Worm (Caenorhabditis elegans): ENCODE data around the gene era-1.

The era-1 gene

ce11 chrV:6694668-6695067 is 8.2 kb upstream of the era-1 start, which contains the start of gene W02F12.8:
Gene W02F12.8, minus strand, starts transcription at chrV:6694768.
- TF ChIP-seq nhr-12 (tag; optimal IDR thresholded peaks at IDR 0.05) (no peak), ham-2 (GFP tag; optimal IDR thresholded peaks at IDR 0.05) (no peak), mab-5 (tag; optimal IDR thresholded peaks at IDR 0.05) (no peak), ztf-11 (tag; optimal IDR thresholded peaks at IDR 0.05) (no peak), drap-1 (GFP tag; optimal IDR thresholded peaks at IDR 0.05) (no peak), unc-120 (tag; optimal IDR thresholded peaks at IDR 0.05; ENCODE audit: poor library complexity, severe bottlenecking) (no peak), lsy-2 (tag; optimal IDR thresholded peaks at IDR 0.05) (no peak), sem-2 (GFP tag; optimal IDR thresholded peaks at IDR 0.05) (no peak)

ce11 chrV:6697552-6697951 is 5.3 kb upstream of the era-1 start, which contains the start of gene W02F12.2:
Gene W02F12.2, minus strand, starts transcription at chrV:6697652.
- TF ChIP-seq nhr-2 (tag; optimal IDR thresholded peaks at IDR 0.05) (no peak), lsy-2 (tag; optimal IDR thresholded peaks at IDR 0.05) (no peak), ces-1 (GFP tag; optimal IDR thresholded peaks at IDR 0.05) (no peak), flh-1 (GFP tag; optimal IDR thresholded peaks at IDR 0.05) (no peak), lin-13 (tag; optimal IDR thresholded peaks at IDR 0.05) (no peak), snpc-4 (tag; optimal IDR thresholded peaks at IDR 0.05) (no peak), nhr-237 (tag; optimal IDR thresholded peaks at IDR 0.05) (no peak), sem-2 (GFP tag; optimal IDR thresholded peaks at IDR 0.05) (no peak), mls-2 (tag; optimal IDR thresholded peaks at IDR 0.05) (no peak), ceh-83 (GFP tag; optimal IDR thresholded peaks at IDR 0.05) (no peak), elt-3 (tag; optimal IDR thresholded peaks at IDR 0.05) (no peak), pha-4 (tag; optimal IDR thresholded peaks at IDR 0.05) (no peak), ham-2 (GFP tag; optimal IDR thresholded peaks at IDR 0.05) (no peak), nhr-12 (tag; optimal IDR thresholded peaks at IDR 0.05) (no peak), cnd-1 (tag; optimal IDR thresholded peaks at IDR 0.05) (no peak), mep-1 (tag; optimal IDR thresholded peaks at IDR 0.05) (no peak), nhr-76 (tag; optimal IDR thresholded peaks at IDR 0.05) (no peak), unc-120 (tag; optimal IDR thresholded peaks at IDR 0.05; ENCODE audit: poor library complexity, severe bottlenecking) (no peak), drap-1 (GFP tag; optimal IDR thresholded peaks at IDR 0.05) (no peak), mab-5 (tag; optimal IDR thresholded peaks at IDR 0.05) (no peak)

ce11 chrV:6699021-6699420 is 3.8 kb upstream of the era-1 start:
- TF ChIP-seq ceh-83 (GFP tag; optimal IDR thresholded peaks at IDR 0.05) (no peak), unc-39 (tag; optimal IDR thresholded peaks at IDR 0.05) (no peak), ztf-11 (tag; optimal IDR thresholded peaks at IDR 0.05) (no peak), snpc-4 (tag; optimal IDR thresholded peaks at IDR 0.05) (no peak), ces-1 (GFP tag; optimal IDR thresholded peaks at IDR 0.05) (no peak), M03D4.4 (tag; optimal IDR thresholded peaks at IDR 0.05) (no peak), nhr-2 (tag; optimal IDR thresholded peaks at IDR 0.05) (no peak), mab-5 (tag; optimal IDR thresholded peaks at IDR 0.05) (no peak), mls-2 (tag; optimal IDR thresholded peaks at IDR 0.05) (no peak), mep-1 (tag; optimal IDR thresholded peaks at IDR 0.05) (no peak), drap-1 (GFP tag; optimal IDR thresholded peaks at IDR 0.05) (no peak), elt-1 (tag; optimal IDR thresholded peaks at IDR 0.05; ENCODE audit: borderline replicate concordance, insufficient read depth) (no peak), zip-8 (tag; optimal IDR thresholded peaks at IDR 0.05) (no peak), cnd-1 (tag; optimal IDR thresholded peaks at IDR 0.05) (no peak), lin-13 (tag; optimal IDR thresholded peaks at IDR 0.05) (no peak)

ce11 chrV:6699833-6700232 is 3.0 kb upstream of the era-1 start:
- peak; percentile 82 for TF ChIP-seq blmp-1 (tag; optimal IDR thresholded peaks at IDR 0.05)
- TF ChIP-seq unc-62 (GFP tag; optimal IDR thresholded peaks at IDR 0.05) = no peak
- TF ChIP-seq sem-2 (GFP tag; optimal IDR thresholded peaks at IDR 0.05) = no peak
- no peak for TF ChIP-seq zip-8 (tag; optimal IDR thresholded peaks at IDR 0.05)

ce11 chrV:6704482-6704881 is 1.6 kb downstream of the era-1 start:
- TF ChIP-seq unc-39 (tag; optimal IDR thresholded peaks at IDR 0.05) (no peak), bed-3 (GFP tag; optimal IDR thresholded peaks at IDR 0.05) (no peak), sem-2 (GFP tag; optimal IDR thresholded peaks at IDR 0.05) (no peak), nhr-76 (tag; optimal IDR thresholded peaks at IDR 0.05) (no peak), sptf-1 (tag; optimal IDR thresholded peaks at IDR 0.05) (no peak), pha-4 (tag; optimal IDR thresholded peaks at IDR 0.05) (no peak), ztf-11 (tag; optimal IDR thresholded peaks at IDR 0.05) (no peak), snpc-4 (tag; optimal IDR thresholded peaks at IDR 0.05) (no peak), unc-120 (tag; optimal IDR thresholded peaks at IDR 0.05; ENCODE audit: poor library complexity, severe bottlenecking) (no peak), ceh-39 (tag; optimal IDR thresholded peaks at IDR 0.05) (no peak)

Measured in whole organism, mixed stage, embryonic.